Fruit fly (Drosophila melanogaster): ENCODE data around the gene JIL-1.
"Not testable (repeated sequence)": the region's sequence is repeated elsewhere in the genome, so short reads cannot be mapped to it uniquely, and the experiment has no call there.

JIL-1 gene

DNA sequence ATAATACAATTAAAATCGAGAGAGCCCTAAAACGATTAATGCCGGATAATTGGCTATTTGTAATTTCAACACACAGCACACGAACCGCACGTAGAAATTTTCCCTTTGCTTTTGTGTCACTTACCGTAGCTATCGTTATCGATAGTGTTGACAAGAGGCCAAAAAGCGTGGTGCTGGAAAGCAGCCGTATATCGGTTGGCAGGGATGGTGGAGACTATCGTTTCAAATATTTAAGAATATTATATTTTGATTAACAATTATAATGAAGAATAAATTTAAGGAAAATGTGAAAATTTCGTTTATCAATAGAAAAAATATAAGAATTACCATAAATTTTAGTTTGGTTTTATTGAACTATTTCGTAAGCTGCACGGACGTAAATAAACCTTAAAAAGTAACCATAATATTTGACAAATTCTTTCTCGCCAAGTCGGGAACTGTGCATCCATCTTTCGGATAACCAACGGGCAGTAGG is at the start of gene JIL-1:
Gene JIL-1, minus strand, starts transcription at position 148 of the 475 bp plus-strand sequence.
- TF ChIP-seq tj (GFP tag; optimal IDR thresholded peaks at IDR 0.05) (no peak), ovo (GFP tag; optimal IDR thresholded peaks at IDR 0.05) (peak; percentile 57), CG33017 (tag; optimal IDR thresholded peaks at IDR 0.05) (peak; percentile 66), CG14711 (tag; optimal IDR thresholded peaks at IDR 0.05) (peak; percentile 47), toe (GFP tag; optimal IDR thresholded peaks at IDR 0.05) (peak; percentile 75), bab1 (GFP tag; optimal IDR thresholded peaks at IDR 0.05) (peak; percentile 80), cnc (optimal IDR thresholded peaks at IDR 0.05) (no peak), cic (GFP tag; optimal IDR thresholded peaks at IDR 0.05) (no peak), CG7101 (tag; optimal IDR thresholded peaks at IDR 0.05) (peak; percentile 82), Mnt (GFP tag; optimal IDR thresholded peaks at IDR 0.05) (peak; percentile 78), Hr96 (GFP tag; optimal IDR thresholded peaks at IDR 0.05) (peak; percentile 73), pad (GFP tag; optimal IDR thresholded peaks at IDR 0.05) (peak; percentile 75), CG5204 (GFP tag; optimal IDR thresholded peaks at IDR 0.05) (peak; percentile 69), kay (GFP tag; ENCODE audit: borderline replicate concordance) (peak; percentile 90), CG12768 (GFP tag; optimal IDR thresholded peaks at IDR 0.05) (peak; percentile 76), Clk (GFP tag; optimal IDR thresholded peaks at IDR 0.05) (peak; percentile 67), Crg-1 (GFP tag; optimal IDR thresholded peaks at IDR 0.05) (peak; percentile 86), CG7045 (GFP tag; optimal IDR thresholded peaks at IDR 0.05) (peak; percentile 55), CG11617 (GFP tag; optimal IDR thresholded peaks at IDR 0.05) (peak; percentile 7), CG1620 (GFP tag; optimal IDR thresholded peaks at IDR 0.05) (peak; percentile 83)

DNA sequence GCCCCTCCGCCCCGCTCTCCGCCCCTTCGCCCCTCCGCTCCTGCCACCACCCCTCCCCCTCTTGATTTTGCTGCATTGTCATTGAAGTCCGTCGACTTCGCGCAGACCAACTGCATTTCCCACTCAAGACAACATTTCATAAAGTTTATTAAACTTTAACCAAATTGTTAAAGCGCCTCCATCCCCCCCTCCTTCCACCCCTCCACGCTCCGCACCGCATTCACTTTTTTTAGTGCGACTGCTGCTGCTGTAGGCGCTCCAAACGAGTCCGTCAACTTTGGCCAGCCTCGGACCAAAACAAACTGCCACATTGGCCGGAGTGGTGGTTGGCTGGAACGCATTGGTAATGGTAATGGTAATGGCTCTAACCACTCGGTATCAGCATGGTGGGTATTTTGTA is 45.9 kb upstream of the JIL-1 start:
- TF ChIP-seq CG7101 (tag; optimal IDR thresholded peaks at IDR 0.05): no peak
- no peak for TF ChIP-seq CG1620 (GFP tag; optimal IDR thresholded peaks at IDR 0.05)
- TF ChIP-seq CG12768 (GFP tag; optimal IDR thresholded peaks at IDR 0.05): no peak
- no peak for TF ChIP-seq Hr96 (GFP tag; optimal IDR thresholded peaks at IDR 0.05)

DNA sequence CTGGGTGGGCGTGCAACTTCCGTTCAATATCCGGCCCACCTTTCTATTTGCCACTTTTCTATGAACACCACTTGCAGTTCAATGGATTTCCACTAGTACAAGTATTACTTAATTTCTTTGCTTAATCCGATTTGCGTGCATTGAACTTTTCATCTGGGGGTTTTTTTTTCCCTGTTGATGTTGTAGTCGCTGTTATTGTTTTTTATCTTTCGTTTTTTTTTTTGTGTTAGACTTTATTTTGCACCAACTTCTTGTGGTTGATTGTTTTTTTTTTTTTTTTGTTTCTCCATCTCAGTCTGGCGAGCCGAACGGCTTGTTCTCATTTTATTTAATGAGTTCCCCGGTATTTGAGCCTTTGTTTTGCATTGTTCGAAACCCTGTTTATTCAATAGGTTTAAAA is 43.4 kb upstream of the JIL-1 start:
- no peak for TF ChIP-seq Crg-1 (GFP tag; optimal IDR thresholded peaks at IDR 0.05)
- TF ChIP-seq CG12768 (GFP tag; optimal IDR thresholded peaks at IDR 0.05): no peak
- no peak for TF ChIP-seq kay (GFP tag; ENCODE audit: borderline replicate concordance)
- no peak for TF ChIP-seq bab1 (GFP tag; optimal IDR thresholded peaks at IDR 0.05)
- TF ChIP-seq toe (GFP tag; optimal IDR thresholded peaks at IDR 0.05): no peak

DNA sequence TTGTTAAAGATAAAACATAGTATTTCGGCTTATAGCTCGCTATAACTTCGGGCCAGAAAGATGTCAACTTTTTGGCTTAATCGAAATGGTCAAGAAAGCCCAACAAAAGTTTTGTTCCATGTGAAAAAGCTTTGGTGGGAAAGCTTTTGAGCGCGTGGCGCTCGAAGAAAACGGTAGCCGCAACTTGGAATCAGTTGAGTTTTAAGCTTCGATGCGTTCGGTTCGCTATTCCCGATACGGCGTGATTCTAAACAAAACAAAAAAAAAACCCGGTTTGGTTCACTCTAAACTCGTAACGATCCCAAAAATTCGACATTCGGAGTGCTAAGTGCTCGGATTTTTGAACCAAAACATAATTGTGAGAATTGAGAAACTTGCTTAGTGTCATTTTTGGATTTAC is 42.9 kb upstream of the JIL-1 start, which contains the start of gene IRSp53:
Gene IRSp53, plus strand, starts transcription at position 204 of the 400 bp plus-strand sequence.
- TF ChIP-seq cnc (optimal IDR thresholded peaks at IDR 0.05) (no peak), Crg-1 (GFP tag; optimal IDR thresholded peaks at IDR 0.05) (no peak), toe (GFP tag; optimal IDR thresholded peaks at IDR 0.05) (no peak), CG7101 (tag; optimal IDR thresholded peaks at IDR 0.05) (peak; percentile 4), cic (GFP tag; optimal IDR thresholded peaks at IDR 0.05) (no peak), Mnt (GFP tag; optimal IDR thresholded peaks at IDR 0.05) (peak; percentile 46), CG12768 (GFP tag; optimal IDR thresholded peaks at IDR 0.05) (no peak), CG14711 (tag; optimal IDR thresholded peaks at IDR 0.05) (no peak), tj (GFP tag; optimal IDR thresholded peaks at IDR 0.05) (no peak), pad (GFP tag; optimal IDR thresholded peaks at IDR 0.05) (no peak), CG7045 (GFP tag; optimal IDR thresholded peaks at IDR 0.05) (no peak), kay (GFP tag; ENCODE audit: borderline replicate concordance) (peak; percentile 66), CG1620 (GFP tag; optimal IDR thresholded peaks at IDR 0.05) (no peak), bab1 (GFP tag; optimal IDR thresholded peaks at IDR 0.05) (peak; percentile 69)

DNA sequence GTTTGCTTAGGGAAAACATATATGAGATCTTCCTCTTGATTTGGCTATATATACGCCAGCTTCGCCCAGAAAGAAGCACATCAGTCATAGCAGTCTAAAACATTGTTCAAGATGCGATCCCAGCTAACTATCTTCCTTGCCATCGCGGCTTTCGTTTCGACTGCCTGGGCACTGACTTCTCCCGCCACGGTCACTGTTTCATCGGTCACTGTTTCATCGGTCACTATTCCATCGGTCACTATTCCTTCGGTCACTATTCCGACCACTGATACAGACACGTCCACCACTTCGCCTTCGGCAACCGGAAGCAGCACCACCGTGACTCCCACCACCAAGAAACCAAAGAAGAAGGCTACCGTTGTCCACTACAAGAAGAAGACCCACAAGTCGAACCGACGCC is 41.9 kb upstream of the JIL-1 start, which contains the start of gene CG14143:
Gene CG14143, plus strand, starts transcription at position 102 of the 400 bp plus-strand sequence.
- TF ChIP-seq kay (GFP tag; ENCODE audit: borderline replicate concordance); CG33017 (tag; optimal IDR thresholded peaks at IDR 0.05); CG11617 (GFP tag; optimal IDR thresholded peaks at IDR 0.05): not testable (repeated sequence)

DNA sequence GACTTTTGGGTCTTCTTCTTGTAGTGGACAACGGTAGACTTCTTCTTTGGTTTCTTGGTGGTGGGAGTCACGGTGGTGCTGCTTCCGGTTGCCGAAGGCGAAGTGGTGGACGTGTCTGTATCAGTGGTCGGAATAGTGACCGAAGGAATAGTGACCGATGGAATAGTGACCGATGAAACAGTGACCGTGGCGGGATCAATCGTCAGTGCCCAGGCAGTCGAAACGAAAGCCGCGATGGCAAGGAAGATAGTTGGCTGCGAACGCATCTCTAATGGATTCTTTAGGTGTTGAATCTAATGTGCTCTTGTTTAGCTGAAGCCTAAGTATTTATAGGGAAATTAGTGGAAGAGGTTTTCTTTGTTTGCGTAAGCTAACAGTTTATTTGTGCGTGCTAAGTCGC is 39.1 kb upstream of the JIL-1 start, which contains the start of gene CG32074:
Gene CG32074, minus strand, starts transcription at position 268 of the 400 bp plus-strand sequence.
- TF ChIP-seq CG11617 (GFP tag; optimal IDR thresholded peaks at IDR 0.05); tj (GFP tag; optimal IDR thresholded peaks at IDR 0.05); cnc (optimal IDR thresholded peaks at IDR 0.05): not testable (repeated sequence)

DNA sequence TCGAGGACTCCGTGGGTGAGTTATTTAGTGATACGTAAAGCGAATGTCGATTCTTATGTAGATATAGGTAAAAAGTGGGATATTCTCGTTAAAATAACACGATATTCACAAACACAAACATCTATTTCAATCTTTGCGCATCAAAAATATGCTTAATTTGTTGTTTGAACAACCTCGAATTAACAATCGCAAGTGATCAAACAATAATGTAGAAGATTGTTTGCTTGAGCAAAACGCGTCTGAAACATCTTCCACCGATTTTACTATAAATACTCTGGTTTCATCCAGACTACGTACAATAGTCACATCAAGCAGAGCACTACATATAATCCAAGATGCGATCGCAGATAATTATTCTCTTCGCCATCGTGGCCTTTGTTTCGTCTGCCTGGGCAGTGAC is 37.5 kb upstream of the JIL-1 start, which contains the start of gene nol:
Gene nol, plus strand, starts transcription at position 301 of the 400 bp plus-strand sequence.
- TF ChIP-seq CG14711 (tag; optimal IDR thresholded peaks at IDR 0.05) (no peak), CG33017 (tag; optimal IDR thresholded peaks at IDR 0.05) (no peak), CG12768 (GFP tag; optimal IDR thresholded peaks at IDR 0.05) (no peak), Mnt (GFP tag; optimal IDR thresholded peaks at IDR 0.05) (no peak)

Measured in whole organism, adult.